Fruit fly (Drosophila melanogaster) whole organism, adult: ENCODE data around the gene Oatp74D.

Experiments used
- CG11617 ChIP-seq: fragments of 200-800 bp; sonication (Bioruptor generic); optimal IDR thresholded peaks from 2 replicates; lab custom pipeline; 2017; ENCODE audit warnings: mild to moderate bottlenecking, missing biosample characterization, missing genetic modification reagents, missing genetic modification characterization
- CG12768 ChIP-seq: fragments of 200-800 bp; sonication (Bioruptor generic); optimal IDR thresholded peaks from 2 replicates; lab custom pipeline; 2017; ENCODE audit warnings: missing biosample characterization, missing genetic modification characterization, mild to moderate bottlenecking, moderate library complexity, missing genetic modification reagents
- CG14711 ChIP-seq: fragments of 200-800 bp; sonication (Bioruptor generic); optimal IDR thresholded peaks from 2 replicates; lab custom pipeline; 2018; ENCODE audit warnings: missing biosample characterization, mild to moderate bottlenecking, missing genetic modification characterization, moderate library complexity
- CG1620 ChIP-seq: fragments of 200-800 bp; sonication (Bioruptor generic); optimal IDR thresholded peaks from 2 replicates; lab custom pipeline; 2016; ENCODE audit warnings: missing biosample characterization, missing genetic modification characterization
- CG33017 ChIP-seq: fragments of 200-800 bp; sonication (Bioruptor generic); optimal IDR thresholded peaks from 2 replicates; lab custom pipeline; 2018; ENCODE audit warnings: missing biosample characterization, mild to moderate bottlenecking, missing genetic modification characterization, moderate library complexity
- CG5204 ChIP-seq: fragments of 200-800 bp; sonication (Bioruptor generic); optimal IDR thresholded peaks from 2 replicates; lab custom pipeline; 2016; ENCODE audit warnings: missing biosample characterization, missing genetic modification characterization
- CG7045 ChIP-seq: fragments of 200-800 bp; sonication (Bioruptor generic); optimal IDR thresholded peaks from 2 replicates; lab custom pipeline; 2017; ENCODE audit warnings: missing biosample characterization, mild to moderate bottlenecking, missing genetic modification characterization
- CG7101 ChIP-seq: fragments of 200-800 bp; sonication (Bioruptor generic); optimal IDR thresholded peaks from 2 replicates; lab custom pipeline; 2018; ENCODE audit warnings: missing biosample characterization, mild to moderate bottlenecking, missing genetic modification characterization, moderate library complexity
- Clk ChIP-seq: fragments of 200-800 bp; sonication (Bioruptor generic); optimal IDR thresholded peaks from 2 replicates; lab custom pipeline; 2017; ENCODE audit warnings: missing biosample characterization, missing genetic modification characterization
- Crg-1 ChIP-seq: fragments of 200-800 bp; sonication (Bioruptor generic); optimal IDR thresholded peaks from 2 replicates; lab custom pipeline; 2016; ENCODE audit warnings: missing biosample characterization, missing genetic modification characterization
- Hr96 ChIP-seq: fragments of 200-800 bp; sonication (Bioruptor generic); optimal IDR thresholded peaks from 2 replicates; lab custom pipeline; 2016; ENCODE audit warnings: missing biosample characterization, missing genetic modification characterization
- Mnt ChIP-seq: fragments of 200-800 bp; sonication (Bioruptor generic); optimal IDR thresholded peaks from 2 replicates; lab custom pipeline; 2016; ENCODE audit warnings: missing biosample characterization, mild to moderate bottlenecking, missing genetic modification characterization
- bab1 ChIP-seq: fragments of 200-800 bp; sonication (Bioruptor generic); optimal IDR thresholded peaks from 3 replicates; lab custom pipeline; 2019; ENCODE audit warnings: missing biosample characterization, mild to moderate bottlenecking, missing genetic modification characterization, moderate library complexity
- cic ChIP-seq: fragments of 200-800 bp; sonication (Bioruptor generic); optimal IDR thresholded peaks from 2 replicates; lab custom pipeline; 2017; ENCODE audit warnings: missing biosample characterization, mild to moderate bottlenecking, missing genetic modification characterization, moderate library complexity
- cnc ChIP-seq, 2 experiments: fragments of >200 bp; optimal IDR thresholded peaks; 2 replicates each; lab custom pipeline; 2017
- kay ChIP-seq: fragments of 200-800 bp; sonication (Bioruptor generic); peaks from one replicate; lab custom pipeline; 2016; ENCODE audit warnings: missing biosample characterization, missing genetic modification characterization, borderline replicate concordance
- ovo ChIP-seq: fragments of 200-800 bp; sonication (Bioruptor generic); optimal IDR thresholded peaks from 2 replicates; lab custom pipeline; 2016; ENCODE audit warnings: missing biosample characterization, missing genetic modification characterization
- pad ChIP-seq: fragments of 200-800 bp; sonication (Bioruptor generic); optimal IDR thresholded peaks from 3 replicates; lab custom pipeline; 2017; ENCODE audit warnings: missing biosample characterization, missing genetic modification characterization, mild to moderate bottlenecking, moderate library complexity, missing genetic modification reagents
- tj ChIP-seq: fragments of 200-800 bp; sonication (Bioruptor generic); optimal IDR thresholded peaks from 3 replicates; lab custom pipeline; 2017; ENCODE audit warnings: missing biosample characterization, mild to moderate bottlenecking, missing genetic modification characterization, moderate library complexity
- toe ChIP-seq: fragments of 200-800 bp; sonication (Bioruptor generic); optimal IDR thresholded peaks from 2 replicates; lab custom pipeline; 2016; ENCODE audit warnings: missing biosample characterization, missing genetic modification characterization

The Oatp74D gene

DNA sequence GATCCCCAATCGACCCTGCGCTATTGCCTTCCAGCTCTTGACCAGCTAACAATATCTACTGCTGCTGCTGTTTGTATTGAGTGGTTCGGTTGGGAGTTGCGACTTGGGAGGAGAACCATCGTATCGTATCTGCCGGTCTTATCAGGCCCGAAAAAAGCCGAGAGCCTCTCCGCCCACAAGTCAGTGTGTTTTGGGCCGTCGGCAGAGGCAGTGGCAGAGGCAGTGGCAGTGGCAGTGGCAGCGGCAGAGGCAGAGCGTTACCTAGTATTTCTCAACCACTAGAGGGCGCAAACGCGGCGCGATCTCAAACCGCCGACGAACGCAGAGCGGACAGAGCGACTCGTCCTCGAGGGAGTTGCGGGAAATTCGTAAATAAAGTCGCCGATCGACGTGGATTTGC is 16.8 kb upstream of the Oatp74D start, which contains the start of gene SecCl:
SecCl (plus strand) TSS at position 18 of the 400 bp plus-strand sequence.
- TF ChIP-seq CG7101 (tag; lab: Kevin White, UChicago) (no peak), cic (GFP tag; lab: Kevin White, UChicago) (no peak), toe (GFP tag; lab: Kevin White, UChicago) (no peak), ovo (GFP tag; lab: Kevin White, UChicago) (no peak), CG12768 (GFP tag; lab: Kevin White, UChicago) (no peak), Mnt (GFP tag; lab: Kevin White, UChicago) (no peak), CG33017 (tag; lab: Kevin White, UChicago) (no peak), kay (GFP tag; lab: Kevin White, UChicago) (no peak), bab1 (GFP tag; lab: Kevin White, UChicago) (no peak), cnc (optimal IDR thresholded peaks at IDR 0.05; lab: Kevin White, UChicago) (no peak), CG11617 (GFP tag; lab: Kevin White, UChicago) (no peak), tj (GFP tag; lab: Kevin White, UChicago) (no peak), CG7045 (GFP tag; lab: Kevin White, UChicago) (no peak), Crg-1 (GFP tag; lab: Kevin White, UChicago) (no peak), pad (GFP tag; lab: Kevin White, UChicago) (no peak), CG5204 (GFP tag; lab: Kevin White, UChicago) (no peak)

DNA sequence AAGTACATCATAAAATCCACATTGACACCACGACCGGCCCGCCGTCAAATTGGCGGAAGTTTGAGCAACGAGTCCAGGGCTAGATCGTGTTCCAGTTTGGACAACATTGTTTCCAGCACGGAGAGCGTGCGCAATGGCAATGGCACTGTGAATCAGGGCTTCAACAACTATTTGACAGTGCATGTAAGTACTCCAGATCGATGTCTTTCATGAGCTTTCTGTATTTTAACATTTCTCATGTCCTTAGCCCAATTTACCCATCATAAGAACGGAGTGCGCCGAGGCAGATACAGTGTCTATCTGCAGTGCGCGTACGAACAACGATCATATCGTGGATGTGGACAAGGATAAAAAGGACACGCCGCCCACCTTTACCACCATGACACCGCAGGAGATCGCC is 13.0 kb upstream of the Oatp74D start:
- no peak for TF ChIP-seq CG7045 (GFP tag; lab: Kevin White, UChicago)
- no peak for TF ChIP-seq toe (GFP tag; lab: Kevin White, UChicago)
- no peak for TF ChIP-seq cic (GFP tag; lab: Kevin White, UChicago)
- no peak for TF ChIP-seq CG1620 (GFP tag; lab: Kevin White, UChicago)

DNA sequence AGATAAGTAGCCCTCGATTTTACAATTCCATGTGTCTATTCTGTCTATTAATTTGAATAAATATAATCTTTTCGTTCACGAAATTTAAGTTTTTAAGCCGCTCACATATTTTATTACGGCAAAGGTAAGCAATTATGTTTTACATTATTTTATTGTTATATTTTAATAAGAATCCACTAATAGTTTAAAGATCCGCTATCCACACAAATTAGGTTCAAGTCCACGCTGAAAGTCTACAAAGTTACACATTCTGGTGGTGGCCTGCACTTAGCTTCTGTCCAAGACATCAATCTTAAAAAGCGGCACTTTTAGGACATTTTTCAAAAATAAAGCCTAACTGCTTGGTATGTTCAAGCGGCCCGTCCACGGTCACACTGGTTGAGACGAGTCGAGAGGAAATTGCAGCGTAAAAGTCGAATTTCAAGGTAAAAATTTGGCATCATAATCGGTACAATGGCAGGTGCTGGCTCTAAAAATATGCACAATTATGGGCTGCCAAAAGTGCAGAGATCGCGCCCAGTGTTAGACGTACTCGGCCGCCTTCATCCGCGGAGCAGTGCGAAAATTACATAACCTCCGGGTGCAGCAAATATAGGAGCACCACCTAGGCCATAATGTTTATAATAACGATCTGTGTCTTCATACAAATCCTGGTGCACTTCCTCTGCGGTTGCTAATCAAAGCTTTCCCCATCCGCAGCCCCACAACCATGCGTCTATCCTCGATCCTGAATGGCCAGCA is 12.0 kb upstream of the Oatp74D start, which contains the start of the genes UQCR-Q and CG46525:
UQCR-Q (plus strand) TSS at position 51 of the 741 bp plus-strand sequence.
CG46525 (plus strand) TSS at position 510 of the 741 bp plus-strand sequence.
- peak; percentile 17 for TF ChIP-seq Mnt (GFP tag; lab: Kevin White, UChicago)
- no peak for TF ChIP-seq Hr96
- peak; percentile 53 for TF ChIP-seq bab1 (GFP tag; lab: Kevin White, UChicago)
- TF ChIP-seq CG14711 (tag; lab: Kevin White, UChicago): peak; percentile 3

DNA sequence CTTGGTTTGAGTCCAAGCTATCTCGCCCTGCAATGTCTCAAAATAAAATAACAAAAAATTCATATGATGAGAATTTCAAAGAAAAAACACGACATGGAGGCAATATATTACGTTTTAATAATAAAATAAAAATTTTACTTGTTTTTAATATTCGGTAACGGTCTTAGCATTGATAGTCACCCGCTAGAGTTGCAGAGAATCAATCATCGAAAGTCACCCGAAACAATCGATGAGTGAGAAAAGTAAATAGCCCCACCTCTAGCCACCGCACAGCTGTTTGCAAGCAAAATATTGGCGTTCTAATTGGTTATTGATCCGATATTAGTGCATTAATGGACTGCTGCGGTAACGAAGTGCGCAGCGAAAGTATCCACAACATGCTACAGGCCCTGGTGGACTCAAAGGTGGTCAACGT is 10.9 kb upstream of the Oatp74D start, which contains the start of gene CG34250:
CG34250 (plus strand) TSS at position 244 of the 415 bp plus-strand sequence.
- TF ChIP-seq Clk (no peak), CG11617 (GFP tag; lab: Kevin White, UChicago) (peak; percentile 55), CG33017 (tag; lab: Kevin White, UChicago) (no peak), Crg-1 (GFP tag; lab: Kevin White, UChicago) (peak; percentile 51), tj (GFP tag; lab: Kevin White, UChicago) (peak; percentile 52), CG7101 (tag; lab: Kevin White, UChicago) (no peak), toe (GFP tag; lab: Kevin White, UChicago) (peak; percentile 45), CG12768 (GFP tag; lab: Kevin White, UChicago) (no peak), cic (GFP tag; lab: Kevin White, UChicago) (peak; percentile 10), ovo (GFP tag; lab: Kevin White, UChicago) (peak; percentile 42), CG5204 (GFP tag; lab: Kevin White, UChicago) (no peak), CG7045 (GFP tag; lab: Kevin White, UChicago) (peak; percentile 52), CG1620 (GFP tag; lab: Kevin White, UChicago) (peak; percentile 33), CG14711 (tag; lab: Kevin White, UChicago) (peak; percentile 67), bab1 (GFP tag; lab: Kevin White, UChicago) (peak; percentile 83), Mnt (GFP tag; lab: Kevin White, UChicago) (peak; percentile 51), Hr96 (no peak), kay (GFP tag; lab: Kevin White, UChicago) (peak; percentile 80), cnc (optimal IDR thresholded peaks at IDR 0.05; lab: Kevin White, UChicago) (no peak), pad (GFP tag; lab: Kevin White, UChicago) (no peak)

DNA sequence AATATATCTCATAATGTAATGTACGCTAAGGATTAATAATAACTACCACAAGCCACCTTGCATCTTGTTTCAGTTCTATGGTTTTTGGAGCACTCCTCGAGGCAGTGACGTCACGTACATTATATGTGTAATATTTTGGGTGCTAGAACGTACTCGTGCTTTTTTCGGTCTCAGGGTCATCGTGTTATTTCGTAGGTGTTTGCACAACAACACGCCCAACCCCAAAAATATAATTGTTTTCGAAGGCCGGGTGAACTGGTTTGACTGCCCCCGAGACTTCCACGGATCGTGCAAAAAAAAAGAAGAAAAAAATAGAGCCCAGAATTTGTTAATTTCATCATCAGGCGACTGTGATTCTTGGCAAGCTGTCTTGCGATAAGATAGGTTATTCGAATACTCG is 10.4 kb upstream of the Oatp74D start:
- TF ChIP-seq CG1620 (GFP tag; lab: Kevin White, UChicago) (no peak), CG12768 (GFP tag; lab: Kevin White, UChicago) (no peak), Crg-1 (GFP tag; lab: Kevin White, UChicago) (no peak), bab1 (GFP tag; lab: Kevin White, UChicago) (no peak), Hr96 (no peak), CG5204 (GFP tag; lab: Kevin White, UChicago) (no peak), CG33017 (tag; lab: Kevin White, UChicago) (no peak), Mnt (GFP tag; lab: Kevin White, UChicago) (no peak), tj (GFP tag; lab: Kevin White, UChicago) (no peak), ovo (GFP tag; lab: Kevin White, UChicago) (no peak), toe (GFP tag; lab: Kevin White, UChicago) (no peak), CG11617 (GFP tag; lab: Kevin White, UChicago) (no peak), CG14711 (tag; lab: Kevin White, UChicago) (no peak)
